Worm (Caenorhabditis elegans): Measurements from ENCODE around the gene ift-74.
A peak's percentile ranks its signal among the peaks of the same experiment; 100 is the strongest.

Gene ift-74

DNA sequence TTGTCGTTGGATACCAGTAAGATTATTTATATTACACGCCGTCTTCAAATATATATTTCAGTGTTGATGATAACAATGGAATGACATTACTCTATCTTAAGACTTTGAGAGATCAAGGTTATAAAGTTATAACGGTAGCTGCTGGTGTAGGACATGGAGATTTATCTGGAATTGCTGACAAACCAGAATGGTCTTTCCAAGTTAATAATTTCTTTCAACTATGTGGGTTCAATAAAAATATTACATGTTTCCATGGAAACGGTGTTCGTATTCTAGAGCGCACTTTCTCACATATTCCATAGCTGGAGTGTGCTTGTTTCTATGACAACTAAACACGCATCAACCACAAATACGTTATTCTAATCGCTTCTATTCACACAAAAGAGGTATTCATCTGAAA lies at the start of gene ift-74:
ift-74 (plus strand) TSS at position 301 of the 400 bp plus-strand sequence.
- TF ChIP-seq egl-27 (tag; optimal IDR thresholded peaks at IDR 0.05) (no peak), fkh-8 (tag; optimal IDR thresholded peaks at IDR 0.05) (peak; percentile 40)

DNA sequence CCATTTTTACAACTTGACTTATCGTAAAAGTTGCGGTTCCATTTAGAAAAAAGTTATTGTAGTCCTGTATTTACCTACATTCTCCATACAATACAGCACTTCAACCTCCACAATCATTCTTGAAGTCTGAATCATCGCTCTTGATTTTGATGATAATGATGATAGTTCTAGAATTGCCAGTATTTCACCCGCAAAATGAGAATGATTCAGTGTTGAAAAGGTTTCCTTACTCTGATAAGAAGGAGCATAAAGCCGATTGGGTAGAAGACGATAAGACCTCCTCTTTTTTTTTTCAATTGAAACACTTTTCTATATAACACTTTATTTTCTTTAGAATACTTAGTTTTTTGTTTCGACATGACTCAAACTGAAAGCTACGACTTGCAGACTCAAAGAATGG lies 49.0 kb upstream of the ift-74 start, which contains the start of gene T19D12.4:
T19D12.4 (plus strand) TSS at position 295 of the 400 bp plus-strand sequence.
- no peak for TF ChIP-seq ceh-63 (GFP tag; optimal IDR thresholded peaks at IDR 0.05)
- TF ChIP-seq elt-2 (tag; optimal IDR thresholded peaks at IDR 0.05): peak; percentile 82

DNA sequence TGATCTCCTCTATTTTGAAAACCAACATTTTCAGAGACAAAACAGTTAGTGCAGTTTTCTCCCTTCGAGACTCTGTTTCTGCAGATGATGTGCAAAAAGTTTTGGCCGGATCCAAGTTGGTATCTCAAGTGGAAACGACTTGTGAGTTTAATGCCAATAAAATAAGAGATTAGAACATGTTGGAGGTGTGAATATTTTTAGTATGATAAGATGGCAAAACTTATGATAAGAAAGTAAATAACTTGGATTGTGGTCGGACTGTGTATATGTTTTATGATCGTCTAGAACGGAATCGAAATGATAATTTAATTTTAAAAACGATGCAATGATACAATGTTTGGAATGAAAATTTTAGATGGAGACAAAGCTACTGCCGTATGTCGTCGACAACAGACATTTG lies 47.8 kb upstream of the ift-74 start:
- TF ChIP-seq ets-5 (GFP tag; IDR thresholded peaks at IDR 0.05): no peak
- peak; percentile 67 for TF ChIP-seq elt-2 (tag; optimal IDR thresholded peaks at IDR 0.05)
- TF ChIP-seq nhr-90 (tag; optimal IDR thresholded peaks at IDR 0.05; ENCODE audit: poor library complexity): no peak
- no peak for TF ChIP-seq hpl-2 (GFP tag; optimal IDR thresholded peaks at IDR 0.05)
- no peak for TF ChIP-seq fkh-10 (GFP tag; optimal IDR thresholded peaks at IDR 0.05)

DNA sequence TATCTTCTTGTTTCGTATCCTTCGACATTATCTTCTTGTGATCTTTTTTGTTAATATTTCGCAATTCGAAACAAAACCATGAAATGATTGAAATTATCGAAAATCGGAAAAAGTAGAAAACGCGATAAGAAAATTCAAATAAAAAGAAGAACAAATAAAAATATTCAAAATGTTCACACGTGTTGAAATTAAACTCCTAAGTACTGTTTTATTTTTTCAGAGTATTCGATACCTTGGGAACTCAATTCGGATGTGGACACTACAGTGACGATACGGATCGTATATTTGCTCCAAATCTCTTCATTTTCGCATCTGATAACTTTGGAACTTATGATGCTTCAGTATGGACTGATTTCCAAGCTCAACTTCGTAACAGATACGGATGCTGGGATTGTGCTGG lies 43.7 kb upstream of the ift-74 start, which contains the start of gene T19D12.5:
T19D12.5 (minus strand) TSS at position 101 of the 400 bp plus-strand sequence.
- TF ChIP-seq nhr-90 (tag; optimal IDR thresholded peaks at IDR 0.05; ENCODE audit: poor library complexity) (no peak), tbx-2 (tag; optimal IDR thresholded peaks at IDR 0.05) (no peak), nhr-71 (tag; optimal IDR thresholded peaks at IDR 0.05) (no peak), fos-1 (tag; optimal IDR thresholded peaks at IDR 0.05) (no peak), alr-1 (tag; optimal IDR thresholded peaks at IDR 0.05; ENCODE audit: borderline replicate concordance) (no peak), dsc-1 (tag; optimal IDR thresholded peaks at IDR 0.05) (no peak), ceh-88 (GFP tag; IDR thresholded peaks at IDR 0.05) (no peak), ceh-90 (tag; optimal IDR thresholded peaks at IDR 0.05) (no peak), nhr-28 (tag; optimal IDR thresholded peaks at IDR 0.05) (no peak)

DNA sequence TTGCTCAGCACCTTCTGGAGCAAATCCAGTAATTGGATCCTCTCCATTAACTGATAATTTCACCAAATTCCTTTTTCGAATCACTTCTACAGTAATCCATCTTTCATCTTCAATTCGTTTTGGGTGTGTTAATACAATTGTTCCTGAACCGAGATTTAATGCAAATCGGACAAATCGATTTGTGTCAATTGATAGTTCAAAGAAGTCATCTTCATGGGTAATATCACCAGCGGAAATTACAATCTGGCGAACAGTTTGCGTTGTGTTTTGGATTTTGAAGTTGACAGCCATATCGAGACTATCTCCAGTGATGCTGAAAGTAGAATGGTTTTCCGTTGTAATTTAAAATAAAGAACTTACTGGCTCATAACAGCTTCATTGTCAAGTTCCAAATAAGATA lies 42.0 kb upstream of the ift-74 start:
- TF ChIP-seq sptf-1 (tag; optimal IDR thresholded peaks at IDR 0.05) (no peak), aly-2 (tag; optimal IDR thresholded peaks at IDR 0.05) (no peak), dsc-1 (tag; optimal IDR thresholded peaks at IDR 0.05) (no peak), sup-37 (GFP tag; optimal IDR thresholded peaks at IDR 0.05) (no peak), ceh-63 (GFP tag; optimal IDR thresholded peaks at IDR 0.05) (no peak), skn-1 (tag; optimal IDR thresholded peaks at IDR 0.05) (no peak)

DNA sequence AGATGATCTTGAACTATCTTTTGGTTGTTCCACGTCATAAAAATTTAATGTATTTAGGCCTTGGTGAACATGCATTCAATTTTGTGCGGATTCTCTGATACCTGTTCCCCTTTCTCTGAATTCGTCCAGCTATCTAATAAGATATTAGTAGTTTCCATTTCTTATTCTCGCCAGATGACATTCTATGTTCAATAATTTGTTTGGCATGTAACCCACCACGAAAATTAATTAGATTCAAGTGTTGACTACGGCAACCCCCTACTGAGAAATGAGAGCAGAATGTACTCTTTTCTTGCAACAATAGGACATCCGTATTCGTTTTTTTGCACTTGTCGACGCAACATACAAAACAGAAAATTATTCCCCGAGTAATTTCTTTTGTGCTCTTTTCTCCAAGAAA lies 37.6 kb upstream of the ift-74 start:
- no peak for TF ChIP-seq sup-37 (GFP tag; optimal IDR thresholded peaks at IDR 0.05)
- TF ChIP-seq dsc-1 (tag; optimal IDR thresholded peaks at IDR 0.05): peak; percentile 53
- TF ChIP-seq ztf-4 (tag; optimal IDR thresholded peaks at IDR 0.05): no peak
- peak; percentile 20 for TF ChIP-seq fkh-10 (GFP tag; optimal IDR thresholded peaks at IDR 0.05)

DNA sequence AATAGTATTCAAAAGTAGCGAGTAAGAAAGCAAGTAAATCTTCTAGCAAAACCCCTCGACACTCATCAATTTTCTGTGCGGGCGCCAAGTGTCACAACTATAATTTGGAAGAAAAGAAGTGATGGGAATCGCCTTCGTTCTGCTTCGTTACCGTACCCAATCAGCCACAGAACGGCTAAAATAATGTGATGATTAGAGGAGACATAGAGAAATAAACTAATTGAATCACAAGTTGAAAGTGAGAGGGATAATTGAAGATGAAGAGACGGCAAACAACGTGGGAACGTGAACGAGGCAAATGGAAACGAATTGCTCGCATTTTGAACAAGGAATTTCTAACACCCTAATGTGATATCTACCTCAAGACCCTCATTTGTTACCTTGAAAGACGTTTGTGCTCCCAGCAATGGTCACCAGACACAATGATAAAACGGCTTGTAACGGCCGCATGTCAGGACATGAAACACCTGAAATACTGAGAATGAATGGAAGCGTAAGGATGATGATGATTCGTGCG lies 37.1 kb upstream of the ift-74 start, which contains the start of gene T19D12.6:
T19D12.6 (minus strand) TSS at position 467 of the 517 bp plus-strand sequence.
- no peak for TF ChIP-seq mdl-1 (tag; optimal IDR thresholded peaks at IDR 0.05)
- TF ChIP-seq nhr-11 (tag; optimal IDR thresholded peaks at IDR 0.05): no peak
- TF ChIP-seq nhr-71 (tag; optimal IDR thresholded peaks at IDR 0.05): no peak
- TF ChIP-seq isw-1 (GFP tag; IDR thresholded peaks at IDR 0.05): no peak
- TF ChIP-seq blmp-1 (tag; optimal IDR thresholded peaks at IDR 0.05): peak; percentile 11
- TF ChIP-seq nhr-84 (tag; optimal IDR thresholded peaks at IDR 0.05): no peak
- TF ChIP-seq efl-1 (optimal IDR thresholded peaks at IDR 0.05): no peak
- TF ChIP-seq efl-1 (GFP tag; optimal IDR thresholded peaks at IDR 0.05 in 1 of 2): peak in 1 of 2 experiments; percentile 82
- no peak for TF ChIP-seq ztf-4 (tag; optimal IDR thresholded peaks at IDR 0.05)
- TF ChIP-seq F16B12.6 (tag; optimal IDR thresholded peaks at IDR 0.05): no peak
- TF ChIP-seq fkh-8 (tag; optimal IDR thresholded peaks at IDR 0.05): peak; percentile 60
- peak; percentile 57 for TF ChIP-seq lin-14 (GFP tag; optimal IDR thresholded peaks at IDR 0.05)
- TF ChIP-seq tbx-2 (tag; optimal IDR thresholded peaks at IDR 0.05): no peak
- no peak for TF ChIP-seq unc-86 (tag; optimal IDR thresholded peaks at IDR 0.05)
- TF ChIP-seq lsy-2 (tag; optimal IDR thresholded peaks at IDR 0.05): peak in 1 of 2 experiments; percentile 50
- TF ChIP-seq zip-4 (GFP tag; optimal IDR thresholded peaks at IDR 0.05): no peak
- TF ChIP-seq sptf-1 (tag; optimal IDR thresholded peaks at IDR 0.05): no peak
- no peak for TF ChIP-seq nhr-12 (tag; optimal IDR thresholded peaks at IDR 0.05)
- TF ChIP-seq vab-15 (tag; optimal IDR thresholded peaks at IDR 0.05): no peak

All from whole organism, L1 larva.